Fruit fly (Drosophila melanogaster): ENCODE measurements around the gene CG13458.

Gene CG13458

DNA sequence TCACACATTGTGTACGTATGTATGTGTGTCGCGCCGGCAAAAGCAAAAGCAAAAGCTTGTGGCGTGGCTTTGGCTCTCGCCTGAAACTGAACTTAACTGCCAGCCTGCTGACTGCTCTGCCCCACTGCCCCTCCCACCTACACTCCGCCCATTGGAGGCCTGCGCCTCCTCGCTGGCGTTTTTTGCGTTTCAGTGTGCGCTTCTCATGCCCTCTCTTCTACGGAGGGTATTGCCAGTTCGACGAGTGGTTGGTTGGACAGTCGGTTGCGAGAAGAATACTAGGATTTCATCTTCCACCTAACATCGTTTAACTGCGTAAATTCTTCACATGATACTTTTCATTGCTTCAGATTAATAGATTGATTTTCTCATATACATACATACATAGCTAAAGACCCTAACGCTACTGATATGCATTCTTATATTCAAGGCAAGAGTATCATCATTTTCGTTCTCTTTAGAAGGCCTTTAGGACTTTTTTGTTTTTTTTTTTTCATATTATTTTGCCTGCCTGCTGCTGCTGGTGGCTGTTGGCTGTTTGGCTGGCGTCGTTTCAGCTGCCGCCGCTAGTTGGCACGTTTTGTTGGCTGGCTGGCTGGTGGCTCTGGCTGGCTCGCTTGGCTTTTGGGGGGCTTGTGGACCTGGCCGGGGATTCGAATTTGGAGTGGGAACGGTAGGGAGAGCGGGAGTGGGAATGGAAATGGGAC lies 8.4 kb upstream of the CG13458 start (continued):
- TF ChIP-seq Gug (GFP tag; IDR thresholded peaks at IDR 0.05) (peak; percentile 58; the same call in 2 of the 4 replicates), CG10565 (GFP tag; optimal IDR thresholded peaks at IDR 0.05) (no peak), D (optimal IDR thresholded peaks at IDR 0.05) (no peak), D (GFP tag; optimal IDR thresholded peaks at IDR 0.05) (peak; percentile 6), CG12659 (GFP tag; optimal IDR thresholded peaks at IDR 0.05) (peak; percentile 63), Ets65A (GFP tag) (peak; percentile 97), Dp (GFP tag; optimal IDR thresholded peaks at IDR 0.05) (no peak), pita (GFP tag; optimal IDR thresholded peaks at IDR 0.05) (no peak), ken (GFP tag; IDR thresholded peaks at IDR 0.05) (peak; percentile 57; the same call in 1 of the 3 replicates), CG4328 (GFP tag; optimal IDR thresholded peaks at IDR 0.05) (no peak), CG13424 (tag; optimal IDR thresholded peaks at IDR 0.05) (peak; percentile 70), tap (tag; optimal IDR thresholded peaks at IDR 0.05) (peak; percentile 28), lbe (GFP tag; optimal IDR thresholded peaks at IDR 0.05) (peak; percentile 59), CG13775 (GFP tag; optimal IDR thresholded peaks at IDR 0.05) (peak; percentile 53), CG3726 (GFP tag; IDR thresholded peaks at IDR 0.05) (no peak), bowl (GFP tag; IDR thresholded peaks at IDR 0.05) (no peak), Gsc (GFP tag; IDR thresholded peaks at IDR 0.05) (0 out of 2 replicates have a peak, but pooled peaks have one; percentile 36), CG2678 (tag; optimal IDR thresholded peaks at IDR 0.05) (peak; percentile 70), trem (tag; optimal IDR thresholded peaks at IDR 0.05) (no peak), NC2β (GFP tag; optimal IDR thresholded peaks at IDR 0.05) (peak; percentile 23), CG3163 (GFP tag; optimal IDR thresholded peaks at IDR 0.05) (peak; percentile 9), Abd-B (GFP tag; optimal IDR thresholded peaks at IDR 0.05) (peak; percentile 26), org-1 (GFP tag; optimal IDR thresholded peaks at IDR 0.05) (peak; percentile 48), CG7839 (tag; optimal IDR thresholded peaks at IDR 0.05) (peak; percentile 69), CG17186 (GFP tag; optimal IDR thresholded peaks at IDR 0.05) (no peak), CG15011 (GFP tag; optimal IDR thresholded peaks at IDR 0.05) (peak; percentile 34), ewg (GFP tag; optimal IDR thresholded peaks at IDR 0.05) (peak; percentile 35), Deaf1 (tag; optimal IDR thresholded peaks at IDR 0.05) (no peak), croc (GFP tag; conservative IDR thresholded peaks at IDR 0.05) (peak; percentile 26; the same call in 2 of the 3 replicates), Sry-β (GFP tag; optimal IDR thresholded peaks at IDR 0.05) (no peak), eve (GFP tag; optimal IDR thresholded peaks at IDR 0.05) (no peak), tin (GFP tag; optimal IDR thresholded peaks at IDR 0.05) (peak; percentile 46), CG18599 (GFP tag; optimal IDR thresholded peaks at IDR 0.05) (peak; percentile 70), Hr51 (GFP tag; optimal IDR thresholded peaks at IDR 0.05) (peak in 1 of 2 experiments; percentile 69), bbx (GFP tag; IDR thresholded peaks at IDR 0.05; ENCODE audit: partially characterized antibody) (no peak), chm (GFP tag; IDR thresholded peaks at IDR 0.05) (no peak), CkIIα-i1 (GFP tag; IDR thresholded peaks at IDR 0.05) (no peak), CrebB (tag; optimal IDR thresholded peaks at IDR 0.05) (no peak), da (GFP tag; optimal IDR thresholded peaks at IDR 0.05) (no peak), so (GFP tag; IDR thresholded peaks at IDR 0.05) (no peak), abd-A (tag; optimal IDR thresholded peaks at IDR 0.05) (no peak), CG30431 (GFP tag; optimal IDR thresholded peaks at IDR 0.05) (peak; percentile 28), CG32772 (GFP tag; IDR thresholded peaks at IDR 0.05) (peak; percentile 71), Camta (GFP tag; optimal IDR thresholded peaks at IDR 0.05) (peak; percentile 45), ssp (GFP tag; IDR thresholded peaks at IDR 0.05) (peak; percentile 52), CG14050 (GFP tag; IDR thresholded peaks at IDR 0.05) (peak; percentile 30; the same call in 1 of the 3 replicates), Hmr (GFP tag; optimal IDR thresholded peaks at IDR 0.05) (peak; percentile 77), Rfx (GFP tag; IDR thresholded peaks at IDR 0.05) (peak; percentile 65), ranshi (GFP tag; IDR thresholded peaks at IDR 0.05) (no peak; the same call in 1 of the 2 replicates), toy (GFP tag; IDR thresholded peaks at IDR 0.05) (no peak)

Data from whole organism, embryonic.